Fruit fly (Drosophila melanogaster): Measurements from ENCODE around the gene CG4360.
A peak's percentile ranks its signal among the peaks of the same experiment; 100 is the strongest.

DNA sequence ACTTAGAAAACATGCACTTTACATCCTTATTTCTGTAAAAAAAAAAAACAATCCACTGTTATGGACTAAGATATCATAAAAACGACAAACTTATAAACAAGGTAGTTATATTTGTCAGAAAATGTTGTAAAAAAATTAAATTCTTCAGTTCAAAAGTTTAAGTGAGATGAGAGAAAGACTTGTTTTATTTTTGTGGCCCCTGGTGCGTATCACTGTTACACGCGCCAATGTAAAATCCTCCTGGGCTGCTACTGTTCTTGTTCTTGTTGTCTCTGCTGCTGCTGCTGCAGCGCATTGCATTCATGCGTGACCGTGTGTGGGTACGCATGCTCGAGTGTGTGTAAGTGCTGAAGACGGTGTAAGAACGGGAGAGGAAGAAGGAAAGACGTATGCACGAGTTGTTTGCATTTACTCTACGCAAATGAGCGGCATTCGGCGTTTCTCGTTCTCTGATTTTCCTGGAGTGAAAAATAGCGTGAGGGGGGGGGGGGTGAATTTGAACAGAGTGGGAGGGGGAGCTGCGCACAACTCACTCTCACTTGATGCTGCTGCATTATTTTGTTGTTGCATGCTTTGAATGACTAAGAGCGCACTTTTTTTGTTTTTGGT lies 44.2 kb downstream of the CG4360 start:
- TF ChIP-seq Eip93F (GFP tag; optimal IDR thresholded peaks at IDR 0.05) (no peak), Sox102F (GFP tag; optimal IDR thresholded peaks at IDR 0.05) (no peak), CG6792 (GFP tag; optimal IDR thresholded peaks at IDR 0.05) (no peak), CG6163 (GFP tag; IDR thresholded peaks at IDR 0.05) (peak; percentile 35; the same call in 2 of the 3 replicates), pdm3 (GFP tag; optimal IDR thresholded peaks at IDR 0.05) (no peak), dsx (GFP tag; optimal IDR thresholded peaks at IDR 0.05; ENCODE audit: poor library complexity, severe bottlenecking) (no peak), net (GFP tag; optimal IDR thresholded peaks at IDR 0.05) (no peak), fkh (GFP tag; optimal IDR thresholded peaks at IDR 0.05) (no peak)
